Worm (Caenorhabditis elegans): Measurements from ENCODE around the gene F02A9.7.
A peak's percentile ranks its signal among the peaks of the same experiment; 100 is the strongest.

The F02A9.7 gene

DNA sequence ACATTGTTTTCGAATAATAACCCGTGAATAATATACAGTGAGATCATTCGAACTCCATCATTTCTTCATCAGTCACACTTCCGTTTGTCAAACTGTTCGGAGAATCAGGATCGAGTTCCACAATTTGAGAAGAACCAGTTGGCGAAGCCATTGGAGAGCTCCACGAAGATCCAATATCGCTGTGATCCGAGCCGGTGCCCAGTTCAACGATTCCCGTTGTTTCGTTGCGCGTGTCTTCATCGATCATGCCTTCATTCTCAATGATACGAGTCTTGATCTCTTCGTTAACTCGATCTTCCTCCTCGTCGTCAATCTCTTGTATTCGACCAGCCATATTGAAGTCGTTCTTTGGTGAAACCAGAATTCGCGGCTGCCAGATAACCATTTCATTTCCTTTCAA lies 23.7 kb downstream of the F02A9.7 start:
- TF ChIP-seq mes-4 (tag; optimal IDR thresholded peaks at IDR 0.05): peak; percentile 3
- peak; percentile 35 for TF ChIP-seq ama-1 (optimal IDR thresholded peaks at IDR 0.05)
- TF ChIP-seq ama-1 (GFP tag; optimal IDR thresholded peaks at IDR 0.05): no peak
- peak; percentile 50; the same call in 1 of the 2 replicates for TF ChIP-seq zfh-2 (GFP tag; conservative IDR thresholded peaks at IDR 0.05)
- no peak for TF ChIP-seq Y53G8AR.9 (GFP tag; conservative IDR thresholded peaks at IDR 0.05)

DNA sequence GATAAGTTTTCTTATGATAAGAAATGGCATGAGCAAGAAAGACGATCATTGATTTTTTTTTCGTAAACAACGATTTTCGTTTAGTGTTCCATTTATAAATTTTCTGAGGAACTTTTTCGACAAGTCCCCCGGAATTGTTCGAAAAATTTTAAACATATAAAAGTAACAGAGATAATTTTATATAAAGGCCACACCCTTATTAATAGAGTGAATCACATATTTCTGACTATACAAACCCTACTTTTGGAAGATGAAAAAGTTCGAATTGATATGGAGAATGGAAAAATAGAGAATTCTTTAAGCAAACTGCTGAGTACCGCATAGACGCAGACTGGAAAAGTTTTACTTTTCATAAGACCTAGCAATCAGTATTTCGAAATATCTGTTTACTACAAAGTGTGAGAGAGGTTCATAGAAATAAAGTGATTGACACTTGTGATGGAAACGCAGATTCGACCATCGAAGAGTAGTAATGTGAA lies 24.3 kb downstream of the F02A9.7 start:
- TF ChIP-seq ztf-18 (tag; optimal IDR thresholded peaks at IDR 0.05) (peak; percentile 53), cebp-1 (GFP tag; IDR thresholded peaks at IDR 0.05) (peak; percentile 98), cebp-1 (tag; optimal IDR thresholded peaks at IDR 0.05) (peak; percentile 98), fkh-3 (tag; optimal IDR thresholded peaks at IDR 0.05) (no peak), ceh-91 (GFP tag; IDR thresholded peaks at IDR 0.05) (no peak), nhr-179 (tag; optimal IDR thresholded peaks at IDR 0.05) (no peak), lin-35 (GFP tag; optimal IDR thresholded peaks at IDR 0.05) (peak in 1 of 3 experiments; percentile 15), C17E4.6 (GFP tag; IDR thresholded peaks at IDR 0.05) (no peak), zim-3 (tag; optimal IDR thresholded peaks at IDR 0.05) (peak; percentile 47), lag-1 (GFP tag; IDR thresholded peaks at IDR 0.05) (no peak), mcd-1 (GFP tag; IDR thresholded peaks at IDR 0.05) (peak; percentile 40; the same call in 1 of the 2 replicates), attf-5 (GFP tag; optimal IDR thresholded peaks at IDR 0.05) (peak; percentile 89), aptf-3 (GFP tag; IDR thresholded peaks at IDR 0.05) (0 out of 2 replicates have a peak, but pooled peaks have one; percentile 6), F22D6.2 (tag; optimal IDR thresholded peaks at IDR 0.05) (no peak), let-526 (GFP tag; IDR thresholded peaks at IDR 0.05) (peak; percentile 63; the same call in 1 of the 2 replicates), ceh-79 (tag; optimal IDR thresholded peaks at IDR 0.05) (no peak), attf-3 (GFP tag; conservative IDR thresholded peaks at IDR 0.05) (no peak), pbrm-1 (GFP tag; IDR thresholded peaks at IDR 0.05) (peak; percentile 63; the same call in 1 of the 2 replicates), ztf-26 (tag; optimal IDR thresholded peaks at IDR 0.05) (peak; percentile 87), F23B12.7 (tag; optimal IDR thresholded peaks at IDR 0.05; ENCODE audit: insufficient read depth) (peak; percentile 89), hrde-1 (tag; optimal IDR thresholded peaks at IDR 0.05; ENCODE audit: borderline replicate concordance) (no peak), tbp1 (GFP tag; optimal IDR thresholded peaks at IDR 0.05) (peak; percentile 65), B0336.3 (GFP tag; IDR thresholded peaks at IDR 0.05) (peak; percentile 63; the same call in 1 of the 2 replicates), dpl-1 (GFP tag; optimal IDR thresholded peaks at IDR 0.05) (peak; percentile 12), lin-54 (GFP tag; optimal IDR thresholded peaks at IDR 0.05) (peak; percentile 56), nhr-90 (tag; optimal IDR thresholded peaks at IDR 0.05) (peak; percentile 24), Y56A3A.18 (GFP tag; IDR thresholded peaks at IDR 0.05) (no peak; the same call in 1 of the 2 replicates), F52B5.7 (tag; optimal IDR thresholded peaks at IDR 0.05) (no peak), hlh-26 (GFP tag; conservative IDR thresholded peaks at IDR 0.05) (no peak), cebp-2 (GFP tag; IDR thresholded peaks at IDR 0.05) (no peak), rpc-1 (optimal IDR thresholded peaks at IDR 0.05) (no peak), rpc-1 (tag; optimal IDR thresholded peaks at IDR 0.05) (no peak), ceh-40 (GFP tag; IDR thresholded peaks at IDR 0.05) (peak; percentile 42; the same call in 1 of the 2 replicates), egl-44 (GFP tag; IDR thresholded peaks at IDR 0.05) (peak; percentile 45; the same call in 1 of the 2 replicates), egrh-3 (GFP tag; IDR thresholded peaks at IDR 0.05) (no peak), madf-8 (GFP tag; conservative IDR thresholded peaks at IDR 0.05) (no peak), F55B11.4 (tag; optimal IDR thresholded peaks at IDR 0.05; ENCODE audit: borderline replicate concordance, insufficient read depth) (no peak), zfh-2 (GFP tag; conservative IDR thresholded peaks at IDR 0.05) (no peak), madf-10 (tag; optimal IDR thresholded peaks at IDR 0.05) (peak; percentile 70), C06A6.2 (GFP tag; conservative IDR thresholded peaks at IDR 0.05) (peak; percentile 41; the same call in 1 of the 2 replicates), ztf-28 (GFP tag; IDR thresholded peaks at IDR 0.05) (no peak), akir-1 (GFP tag; optimal IDR thresholded peaks at IDR 0.05) (peak; percentile 20), T07F8.4 (tag; optimal IDR thresholded peaks at IDR 0.05) (no peak), B0019.2 (GFP tag; conservative IDR thresholded peaks at IDR 0.05) (no peak)

All from whole organism, young adult.